Worm (Caenorhabditis elegans) whole organism, late embryonic: ENCODE measurements around the gene fbxa-6.

ENCODE experiments used
- C38D4.7 ChIP-seq: fragments of 200-800 bp; sonication (Bioruptor generic); optimal IDR thresholded peaks from 2 replicates; lab custom pipeline; 2018; ENCODE audit warnings: mild to moderate bottlenecking, missing genetic modification characterization, moderate library complexity, missing compliant biosample characterization
- ama-1 ChIP-seq: fragments of 150-350 bp; optimal IDR thresholded peaks from 2 replicates; lab custom pipeline; 2014
- ceh-2 ChIP-seq: sonication (generic microtip); optimal IDR thresholded peaks from 2 replicates; lab custom pipeline; 2016; ENCODE audit warnings: missing genotype, missing genetic modification characterization, missing compliant biosample characterization
- ceh-9 ChIP-seq: sonication (generic microtip); optimal IDR thresholded peaks from 2 replicates; lab custom pipeline; 2016; ENCODE audit warnings: mild to moderate bottlenecking, missing genetic modification characterization, inconsistent platforms, missing compliant biosample characterization
- che-1 ChIP-seq: sonication (generic microtip); optimal IDR thresholded peaks from 2 replicates; lab custom pipeline; 2016; ENCODE audit warnings: mild to moderate bottlenecking, missing genetic modification characterization, missing compliant biosample characterization
- dve-1 ChIP-seq: sonication (generic microtip); optimal IDR thresholded peaks from 2 replicates; lab custom pipeline; 2017; ENCODE audit warnings: antibody characterized with exemption, mild to moderate bottlenecking, missing genetic modification characterization, missing compliant biosample characterization
- fkh-10 ChIP-seq: fragments of 150-350 bp; optimal IDR thresholded peaks from 2 replicates; lab custom pipeline; 2014; ENCODE audit warnings: missing biosample characterization, missing genetic modification reagents, missing genetic modification characterization
- hlh-30 ChIP-seq: sonication (generic microtip); optimal IDR thresholded peaks from 2 replicates; lab custom pipeline; 2017; ENCODE audit warnings: antibody characterized with exemption, missing genetic modification characterization, missing compliant biosample characterization; ENCODE audit not compliant: insufficient read depth
- hlh-8 ChIP-seq: sonication (generic microtip); optimal IDR thresholded peaks from 2 replicates; lab custom pipeline; 2016; ENCODE audit warnings: missing genotype, missing genetic modification characterization, missing compliant biosample characterization
- lin-11 ChIP-seq: fragments of 200-800 bp; sonication (Bioruptor generic); optimal IDR thresholded peaks from 2 replicates; lab custom pipeline; 2018; ENCODE audit warnings: mild to moderate bottlenecking, missing genetic modification characterization, missing compliant biosample characterization
- nhr-11 ChIP-seq: fragments of 150-350 bp; optimal IDR thresholded peaks from 2 replicates; lab custom pipeline; 2014; ENCODE audit warnings: missing biosample characterization, missing genetic modification characterization

- TF ChIP-seq nhr-11 (tag; lab: Kevin White, UChicago) (no peak), dve-1 (no peak), hlh-30 (tag; lab: Kevin White, UChicago) (no peak), fkh-10 (no peak), ceh-9 (tag; lab: Kevin White, UChicago) (no peak), ceh-2 (tag; lab: Kevin White, UChicago) (no peak), che-1 (tag; lab: Kevin White, UChicago) (no peak), hlh-8 (tag; lab: Kevin White, UChicago) (no peak), C38D4.7 (GFP tag; lab: Kevin White, UChicago) (no peak), lin-11 (tag; lab: Kevin White, UChicago) (no peak), ama-1 (no peak)
Measured at ce11 chrIII:51622-52021, 48.7 kb upstream of the fbxa-6 start.
